Worm (Caenorhabditis elegans): ENCODE data around the gene K11H12.6.

DNA sequence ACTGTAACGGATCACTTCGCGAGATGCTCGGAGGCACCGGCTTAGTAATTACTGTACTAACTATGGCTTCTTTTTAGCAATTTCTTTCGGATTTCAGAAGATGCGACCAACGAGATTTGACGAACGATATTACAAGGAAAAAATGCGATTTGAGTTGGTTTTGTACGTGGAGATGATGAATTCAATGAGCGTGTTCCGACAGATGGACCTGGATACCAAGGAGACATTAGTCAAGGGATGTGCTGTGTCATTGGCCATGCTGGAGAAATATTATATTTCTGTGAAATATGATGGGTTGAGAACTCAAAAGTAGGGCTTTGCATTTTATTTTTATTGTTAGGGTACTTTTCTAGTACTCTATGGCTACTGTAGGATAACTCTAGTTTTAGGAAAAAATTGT is 36.5 kb upstream of the K11H12.6 start:
- TF ChIP-seq klf-2 (GFP tag; conservative IDR thresholded peaks at IDR 0.05) (no peak), T22C8.4 (GFP tag; IDR thresholded peaks at IDR 0.05) (no peak), flt-1 (GFP tag; IDR thresholded peaks at IDR 0.05) (no peak), cog-1 (tag; optimal IDR thresholded peaks at IDR 0.05) (no peak), ztf-23 (GFP tag; IDR thresholded peaks at IDR 0.05) (no peak), med-1 (GFP tag; optimal IDR thresholded peaks at IDR 0.05; ENCODE audit: insufficient read depth) (no peak), ztf-29 (GFP tag; IDR thresholded peaks at IDR 0.05) (no peak), ref-1 (GFP tag; conservative IDR thresholded peaks at IDR 0.05) (no peak)

All from whole organism, midembryonic.